Worm (Caenorhabditis elegans) whole organism, young adult: Measurements from ENCODE around the gene idpc-7.

Experiments used
- C06A6.2 ChIP-seq: fragments of 200-800 bp; sonication (Bioruptor generic); conservative IDR thresholded peaks from 2 replicates; pipeline ENCODE4 v1.3.6; 2022; ENCODE audit warnings: missing genetic modification characterization, missing compliant biosample characterization
- C17E4.6 ChIP-seq: fragments of 200-800 bp; sonication (Bioruptor generic); IDR thresholded peaks from 2 replicates; pipeline ENCODE4 v1.3.6; 2022; ENCODE audit warnings: missing genetic modification reagents, missing genetic modification characterization, missing compliant biosample characterization
- F10E7.11 ChIP-seq: sonication (generic microtip); optimal IDR thresholded peaks from 2 replicates; lab custom pipeline; 2017; ENCODE audit warnings: mild to moderate bottlenecking, missing genetic modification characterization, moderate library complexity, missing compliant biosample characterization
- F22D6.2 ChIP-seq: sonication (generic microtip); optimal IDR thresholded peaks from 2 replicates; lab custom pipeline; 2016; ENCODE audit warnings: mild to moderate bottlenecking, missing genetic modification characterization, missing compliant biosample characterization
- K12H6.12 ChIP-seq: fragments of 200-800 bp; sonication (Bioruptor generic); optimal IDR thresholded peaks from 2 replicates; lab custom pipeline; 2018; ENCODE audit warnings: mild to moderate bottlenecking, missing genetic modification characterization, missing compliant biosample characterization
- Y53F4B.3 ChIP-seq: fragments of 200-800 bp; sonication (Bioruptor generic); IDR thresholded peaks from 2 replicates; pipeline ENCODE4 v1.3.6; 2022; ENCODE audit warnings: missing genetic modification reagents, missing genetic modification characterization, missing compliant biosample characterization
- Y67H2A.10 ChIP-seq: fragments of 200-800 bp; sonication (Bioruptor generic); conservative IDR thresholded peaks from 2 replicates; pipeline ENCODE4 v1.3.6; 2022; ENCODE audit warnings: missing genetic modification reagents, missing genetic modification characterization, missing compliant biosample characterization
- Y79H2A.3 ChIP-seq: fragments of 200-800 bp; sonication (Bioruptor generic); conservative IDR thresholded peaks from 2 replicates; pipeline ENCODE4 v1.3.6; 2022; ENCODE audit warnings: missing genetic modification reagents, missing genetic modification characterization, missing compliant biosample characterization
- ZK185.1 ChIP-seq: sonication (generic microtip); optimal IDR thresholded peaks from 2 replicates; lab custom pipeline; 2016; ENCODE audit warnings: mild to moderate bottlenecking, missing genetic modification characterization, missing compliant biosample characterization; ENCODE audit not compliant: poor library complexity, severe bottlenecking
- ama-1 ChIP-seq, 3 experiments: fragments of 150-350 bp in 1 of 3; sonication (generic microtip) in 2 of 3; optimal IDR thresholded peaks; 2 replicates each; lab custom pipeline; 2014 to 2018; ENCODE audit warnings: missing biosample characterization in 2 of 3, missing genetic modification characterization in 2 of 3, missing genetic modification reagents in 2 of 3
- aptf-2 ChIP-seq: fragments of 200-800 bp; sonication (Bioruptor generic); conservative IDR thresholded peaks from 2 replicates; pipeline ENCODE4 v1.3.6; 2022; ENCODE audit warnings: missing genetic modification reagents, missing genetic modification characterization, missing compliant biosample characterization
- athp-1 ChIP-seq: sonication (generic microtip); optimal IDR thresholded peaks from 2 replicates; lab custom pipeline; 2017; ENCODE audit warnings: mild to moderate bottlenecking, missing genetic modification characterization, missing compliant biosample characterization
- bed-1 ChIP-seq: fragments of 200-800 bp; sonication (Bioruptor generic); IDR thresholded peaks from 2 replicates; pipeline ENCODE4 v1.3.6; 2022; ENCODE audit warnings: missing genetic modification reagents, missing genetic modification characterization, missing compliant biosample characterization
- ceh-100 ChIP-seq: fragments of 200-800 bp; sonication (Bioruptor generic); IDR thresholded peaks from 2 replicates; pipeline ENCODE4 v1.3.6; 2022; ENCODE audit warnings: missing genetic modification reagents, missing genetic modification characterization, missing compliant biosample characterization
- ceh-79 ChIP-seq: sonication (generic microtip); optimal IDR thresholded peaks from 2 replicates; lab custom pipeline; 2017; ENCODE audit warnings: mild to moderate bottlenecking, missing genetic modification characterization, missing compliant biosample characterization
- ceh-91 ChIP-seq: fragments of 200-800 bp; sonication (Bioruptor generic); IDR thresholded peaks from 2 replicates; pipeline ENCODE4 v1.3.6; 2022; ENCODE audit warnings: missing genetic modification reagents, missing genetic modification characterization, missing compliant biosample characterization
- chd-7 ChIP-seq: sonication (generic microtip); optimal IDR thresholded peaks from 2 replicates; lab custom pipeline; 2016; ENCODE audit warnings: mild to moderate bottlenecking, missing genetic modification characterization, moderate library complexity, missing compliant biosample characterization
- die-1 ChIP-seq: sonication (generic microtip); optimal IDR thresholded peaks from 2 replicates; lab custom pipeline; 2016; ENCODE audit warnings: missing genotype, mild to moderate bottlenecking, missing genetic modification characterization, missing compliant biosample characterization
- dpl-1 ChIP-seq: fragments of 150-350 bp; optimal IDR thresholded peaks from 2 replicates; lab custom pipeline; 2014; ENCODE audit warnings: missing biosample characterization, missing genetic modification reagents, missing genetic modification characterization
- efl-1 ChIP-seq: fragments of 150-350 bp; optimal IDR thresholded peaks from 2 replicates; lab custom pipeline; 2014; ENCODE audit warnings: missing biosample characterization, missing genetic modification reagents, missing genetic modification characterization
- hlh-26 ChIP-seq: fragments of 200-800 bp; sonication (Bioruptor generic); conservative IDR thresholded peaks from 2 replicates; pipeline ENCODE4 v1.3.6; 2022; ENCODE audit warnings: missing genetic modification reagents, missing genetic modification characterization, missing compliant biosample characterization
- hmg-20 ChIP-seq: fragments of 200-800 bp; sonication (Bioruptor generic); IDR thresholded peaks from 2 replicates; pipeline ENCODE4 v1.3.6; 2022; ENCODE audit warnings: missing genetic modification reagents, missing genetic modification characterization, missing compliant biosample characterization
- hrde-1 ChIP-seq: sonication (generic microtip); optimal IDR thresholded peaks from 2 replicates; lab custom pipeline; 2016; ENCODE audit warnings: missing genetic modification characterization, mild to moderate bottlenecking, missing compliant biosample characterization, moderate library complexity, missing genotype, missing genetic modification reagents, borderline replicate concordance
- madf-10 ChIP-seq: sonication (generic microtip); optimal IDR thresholded peaks from 2 replicates; lab custom pipeline; 2016; ENCODE audit warnings: mild to moderate bottlenecking, missing genetic modification characterization, missing compliant biosample characterization
- madf-3 ChIP-seq: fragments of 200-800 bp; sonication (Bioruptor generic); IDR thresholded peaks from 2 replicates; pipeline ENCODE4 v1.3.6; 2022; ENCODE audit warnings: missing genetic modification reagents, missing genetic modification characterization, missing compliant biosample characterization
- madf-6 ChIP-seq: fragments of 200-800 bp; sonication (Bioruptor generic); IDR thresholded peaks from 2 replicates; pipeline ENCODE4 v1.3.6; 2022; ENCODE audit warnings: missing genetic modification reagents, missing genetic modification characterization, missing compliant biosample characterization
- mxl-1 ChIP-seq: sonication (generic microtip); optimal IDR thresholded peaks from 2 replicates; lab custom pipeline; 2016; ENCODE audit warnings: missing genetic modification characterization, missing compliant biosample characterization
- nfya-2 ChIP-seq: fragments of 200-800 bp; sonication (Bioruptor generic); IDR thresholded peaks from 2 replicates; pipeline ENCODE4 v1.3.6; 2022; ENCODE audit warnings: missing genetic modification reagents, missing genetic modification characterization, missing compliant biosample characterization
- nhr-120 ChIP-seq: fragments of 200-800 bp; sonication (Bioruptor generic); IDR thresholded peaks from 2 replicates; pipeline ENCODE4 v1.3.6; 2022; ENCODE audit warnings: missing genetic modification characterization, missing compliant biosample characterization
- nhr-80 ChIP-seq: sonication (generic microtip); optimal IDR thresholded peaks from 2 replicates; lab custom pipeline; 2016; ENCODE audit warnings: missing genetic modification characterization, missing compliant biosample characterization
- pbrm-1 ChIP-seq: fragments of 200-800 bp; sonication (Bioruptor generic); IDR thresholded peaks from 2 replicates; pipeline ENCODE4 v1.3.6; 2022; ENCODE audit warnings: missing genetic modification reagents, missing genetic modification characterization, missing compliant biosample characterization
- rpc-1 ChIP-seq, 2 experiments: fragments of 150-350 bp in 1 of 2; sonication (generic microtip) in 1 of 2; optimal IDR thresholded peaks; 2 replicates each; lab custom pipeline; 2014 to 2018; ENCODE audit warnings: missing biosample characterization in 1 of 2, missing genetic modification characterization in 1 of 2, missing genetic modification reagents in 1 of 2, missing genotype in 1 of 2
- sea-2 ChIP-seq: fragments of 200-800 bp; sonication (Bioruptor generic); IDR thresholded peaks from 2 replicates; pipeline ENCODE4 v1.3.6; 2022; ENCODE audit warnings: missing genetic modification characterization, missing compliant biosample characterization
- snpc-4 ChIP-seq, 5 experiments: fragments of 150-350 bp in 1 of 5; sonication (generic microtip) in 4 of 5; optimal IDR thresholded peaks; 2 replicates each; lab custom pipeline; 2014 to 2018; ENCODE audit warnings: missing genetic modification characterization in 5 of 5, missing biosample characterization in 3 of 5, antibody characterized with exemption in 2 of 5, mild to moderate bottlenecking in 2 of 5, missing compliant biosample characterization in 2 of 5, missing genotype in 2 of 5, moderate library complexity in 2 of 5, missing genetic modification reagents in 1 of 5
- tbx-9 ChIP-seq: sonication (generic microtip); optimal IDR thresholded peaks from 2 replicates; lab custom pipeline; 2016; ENCODE audit warnings: borderline replicate concordance, missing genetic modification characterization, inconsistent platforms, missing compliant biosample characterization
- tlf-1 ChIP-seq: fragments of 200-800 bp; sonication (Bioruptor generic); optimal IDR thresholded peaks from 2 replicates; lab custom pipeline; 2018; ENCODE audit warnings: mild to moderate bottlenecking, missing genetic modification characterization, missing compliant biosample characterization
- ztf-25 ChIP-seq: fragments of 200-800 bp; sonication (Bioruptor generic); IDR thresholded peaks from 2 replicates; pipeline ENCODE4 v1.3.6; 2022; ENCODE audit warnings: missing genetic modification reagents, missing genetic modification characterization, missing compliant biosample characterization
- ztf-26 ChIP-seq: sonication (generic microtip); optimal IDR thresholded peaks from 2 replicates; lab custom pipeline; 2017; ENCODE audit warnings: missing genetic modification characterization, missing compliant biosample characterization
- ztf-3 ChIP-seq: fragments of 200-800 bp; sonication (Bioruptor generic); optimal IDR thresholded peaks from 2 replicates; lab custom pipeline; 2018; ENCODE audit warnings: mild to moderate bottlenecking, missing genetic modification characterization, missing compliant biosample characterization

idpc-7 gene

ce11 chrV:9576991-9577390 lies 41.8 kb downstream of the idpc-7 start, which contains the start of gene F25B3.2:
Gene F25B3.2 (plus strand): TSS chrV:9577291.
- TF ChIP-seq chd-7 (tag; lab: Kevin White, UChicago) (no peak), Y79H2A.3 (GFP tag; lab: Robert Waterston, UW) (no peak), sea-2 (no peak), aptf-2 (GFP tag; lab: Robert Waterston, UW) (no peak), dpl-1 (GFP tag; lab: Kevin White, UChicago) (no peak), athp-1 (tag; lab: Kevin White, UChicago) (no peak), nhr-120 (GFP tag; lab: Robert Waterston, UW) (no peak), efl-1 (no peak), madf-6 (GFP tag; lab: Robert Waterston, UW) (no peak), Y53F4B.3 (GFP tag; lab: Robert Waterston, UW) (no peak), ztf-3 (GFP tag; lab: Kevin White, UChicago) (no peak), C06A6.2 (GFP tag; lab: Robert Waterston, UW) (no peak), ceh-91 (GFP tag; lab: Robert Waterston, UW) (no peak), tbx-9 (no peak), ZK185.1 (tag; lab: Kevin White, UChicago) (no peak), F10E7.11 (tag; lab: Kevin White, UChicago) (no peak)

- TF ChIP-seq F10E7.11 (tag; lab: Kevin White, UChicago) (no peak), tlf-1 (GFP tag; lab: Kevin White, UChicago) (no peak), ceh-100 (GFP tag; lab: Robert Waterston, UW) (no peak), pbrm-1 (GFP tag; lab: Robert Waterston, UW) (no peak), F22D6.2 (tag; lab: Kevin White, UChicago) (no peak), ama-1 (optimal IDR thresholded peaks at IDR 0.05; lab: Kevin White, UChicago) (no peak), ama-1 (GFP tag; optimal IDR thresholded peaks at IDR 0.05; lab: Kevin White, UChicago) (no peak), Y67H2A.10 (no peak), nfya-2 (GFP tag; lab: Robert Waterston, UW) (no peak), bed-1 (GFP tag; lab: Robert Waterston, UW) (no peak), madf-3 (GFP tag; lab: Robert Waterston, UW) (no peak), nhr-80 (no peak), mxl-1 (no peak)
Measured at ce11 chrV:9571673-9572072, 47.1 kb downstream of the idpc-7 start.

ce11 chrV:9571056-9571455 lies 47.8 kb downstream of the idpc-7 start:
- TF ChIP-seq C17E4.6 (GFP tag; lab: Robert Waterston, UW) (no peak), hmg-20 (GFP tag; lab: Robert Waterston, UW) (no peak), madf-3 (GFP tag; lab: Robert Waterston, UW) (no peak), hrde-1 (no peak), K12H6.12 (tag; lab: Kevin White, UChicago) (no peak), chd-7 (tag; lab: Kevin White, UChicago) (no peak), madf-6 (GFP tag; lab: Robert Waterston, UW) (no peak), rpc-1 (optimal IDR thresholded peaks at IDR 0.05; lab: Kevin White, UChicago) (no peak), rpc-1 (tag; optimal IDR thresholded peaks at IDR 0.05; lab: Kevin White, UChicago) (no peak), ceh-79 (tag; lab: Kevin White, UChicago) (no peak), ztf-25 (GFP tag; lab: Robert Waterston, UW) (no peak), snpc-4 (GFP tag; optimal IDR thresholded peaks at IDR 0.05; lab: Kevin White, UChicago) (no peak), snpc-4 (tag; optimal IDR thresholded peaks at IDR 0.05; lab: Kevin White, UChicago) (no peak), ztf-26 (tag; lab: Kevin White, UChicago) (no peak), hlh-26 (GFP tag; lab: Robert Waterston, UW) (no peak), madf-10 (tag; lab: Kevin White, UChicago) (no peak), bed-1 (GFP tag; lab: Robert Waterston, UW) (no peak), mxl-1 (no peak), nhr-120 (GFP tag; lab: Robert Waterston, UW) (no peak), die-1 (tag; lab: Kevin White, UChicago) (no peak)
